Fruit fly (Drosophila melanogaster): ENCODE results near the gene NLaz.

DNA sequence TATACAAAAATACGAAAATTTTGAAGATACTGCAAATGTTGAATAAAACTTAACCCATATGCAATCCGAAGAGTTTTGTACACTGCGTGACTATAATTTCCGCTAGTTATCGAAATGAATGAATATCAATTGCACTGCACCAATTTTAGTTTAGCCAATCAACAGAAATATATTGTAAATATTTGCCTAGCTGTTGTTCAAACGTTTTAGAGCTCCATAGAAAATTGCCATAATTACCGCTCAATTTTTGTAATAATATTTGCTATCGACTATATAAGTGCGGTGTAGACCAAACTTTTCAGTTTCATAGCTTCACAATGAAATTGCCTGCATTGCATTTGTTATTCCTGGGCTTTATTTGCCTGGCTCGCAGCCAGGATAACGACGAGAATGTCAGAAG lies 32.8 kb downstream of the NLaz start, which contains the start of gene a5:
- no peak for TF ChIP-seq rn (GFP tag; IDR thresholded peaks at IDR 0.05)
- no peak for TF ChIP-seq CG17806 (tag; optimal IDR thresholded peaks at IDR 0.05)
- no peak for TF ChIP-seq CG8301 (tag; optimal IDR thresholded peaks at IDR 0.05)
- TF ChIP-seq CG15710 (tag; optimal IDR thresholded peaks at IDR 0.05) = no peak
- TF ChIP-seq Ets98B (GFP tag; IDR thresholded peaks at IDR 0.05) = no peak
- TF ChIP-seq CG12605 (GFP tag; IDR thresholded peaks at IDR 0.05) = no peak
- no peak for TF ChIP-seq gl (tag; optimal IDR thresholded peaks at IDR 0.05)
- TF ChIP-seq CG34367 (tag; optimal IDR thresholded peaks at IDR 0.05) = no peak
- TF ChIP-seq CG9948 (tag; optimal IDR thresholded peaks at IDR 0.05) = no peak
- TF ChIP-seq Pif1A (GFP tag; optimal IDR thresholded peaks at IDR 0.05) = no peak
- no peak for TF ChIP-seq EcR (GFP tag; optimal IDR thresholded peaks at IDR 0.05)
- TF ChIP-seq CG10348 (GFP tag; IDR thresholded peaks at IDR 0.05) = no peak
- no peak for TF ChIP-seq D1 (tag; optimal IDR thresholded peaks at IDR 0.05)
- no peak for TF ChIP-seq CG14655 (GFP tag; optimal IDR thresholded peaks at IDR 0.05)

Measured in whole organism, pupa.